Worm (Caenorhabditis elegans) whole organism, late embryonic: ENCODE data around the gene abu-4.

ENCODE experiments used
- F13H6.1 ChIP-seq: sonication (generic microtip); optimal IDR thresholded peaks from 2 replicates; lab custom pipeline; 2016; ENCODE audit warnings: missing genetic modification characterization, missing compliant biosample characterization
- ama-1 ChIP-seq: fragments of 150-350 bp; optimal IDR thresholded peaks from 2 replicates; lab custom pipeline; 2014
- elt-2 ChIP-seq: sonication (generic microtip); optimal IDR thresholded peaks from 2 replicates; lab custom pipeline; 2016; ENCODE audit warnings: missing genetic modification reagents, missing genetic modification characterization, missing compliant biosample characterization
- elt-4 ChIP-seq: sonication (generic microtip); optimal IDR thresholded peaks from 2 replicates; lab custom pipeline; 2016; ENCODE audit warnings: missing genetic modification characterization, missing compliant biosample characterization
- fkh-10 ChIP-seq: fragments of 150-350 bp; optimal IDR thresholded peaks from 2 replicates; lab custom pipeline; 2014; ENCODE audit warnings: missing biosample characterization, missing genetic modification reagents, missing genetic modification characterization
- nhr-232 ChIP-seq: sonication (generic microtip); optimal IDR thresholded peaks from 2 replicates; lab custom pipeline; 2016; ENCODE audit warnings: missing genetic modification characterization, missing compliant biosample characterization
- tbx-2 ChIP-seq: sonication (generic microtip); optimal IDR thresholded peaks from 2 replicates; lab custom pipeline; 2016; ENCODE audit warnings: missing genetic modification characterization, missing compliant biosample characterization
- ttx-3 ChIP-seq: sonication (generic microtip); optimal IDR thresholded peaks from 2 replicates; lab custom pipeline; 2016; ENCODE audit warnings: missing genetic modification reagents, missing genetic modification characterization, missing compliant biosample characterization
- unc-55 ChIP-seq: sonication (generic microtip); optimal IDR thresholded peaks from 2 replicates; lab custom pipeline; 2017; ENCODE audit warnings: missing biosample characterization, missing genetic modification reagents, missing genetic modification characterization

- TF ChIP-seq ttx-3 (no peak), ama-1 (lab: Kevin White, UChicago) (no peak), nhr-232 (tag; lab: Kevin White, UChicago) (no peak), elt-2 (tag; lab: Kevin White, UChicago) (no peak), tbx-2 (no peak), fkh-10 (GFP tag; lab: Kevin White, UChicago) (no peak), unc-55 (no peak), F13H6.1 (no peak), elt-4 (tag; lab: Kevin White, UChicago) (no peak)
Observed at ce11 chrV:2303775-2304174, 29.1 kb downstream of the abu-4 start, which contains the start of gene irld-15.
